Fruit fly (Drosophila melanogaster) whole organism, embryonic: ENCODE measurements around the gene Ir93a.

Source experiments
- BtbVII ChIP-seq: fragments of 200-800 bp; sonication (Bioruptor generic); optimal IDR thresholded peaks from 3 replicates; lab custom pipeline; 2017; ENCODE audit warnings: missing biosample characterization, mild to moderate bottlenecking, missing genetic modification characterization
- Bteb2 ChIP-seq: fragments of 200-800 bp; sonication (Bioruptor generic); optimal IDR thresholded peaks from 2 replicates; lab custom pipeline; 2016; ENCODE audit warnings: missing biosample characterization, missing genetic modification characterization
- CG10147 ChIP-seq: fragments of 200-800 bp; sonication (Bioruptor generic); optimal IDR thresholded peaks from 2 replicates; lab custom pipeline; 2019; ENCODE audit warnings: missing biosample characterization, mild to moderate bottlenecking, missing genetic modification characterization, moderate library complexity
- CG13624 ChIP-seq: fragments of 200-800 bp; sonication (Bioruptor generic); optimal IDR thresholded peaks from 2 replicates; lab custom pipeline; 2016; ENCODE audit warnings: missing biosample characterization, missing genetic modification characterization
- CG13894 ChIP-seq: fragments of 200-800 bp; sonication (Bioruptor generic); optimal IDR thresholded peaks from 3 replicates; lab custom pipeline; 2018; ENCODE audit warnings: missing biosample characterization, mild to moderate bottlenecking, missing genetic modification characterization, moderate library complexity
- CG14860 ChIP-seq: fragments of 200-800 bp; sonication (Bioruptor generic); IDR thresholded peaks from 3 replicates; pipeline ENCODE4 v1.3.6; 2022; ENCODE audit warnings: missing biosample characterization, missing genetic modification characterization; ENCODE audit not compliant: partially characterized antibody
- CG14965 ChIP-seq: fragments of 200-800 bp; sonication (Bioruptor generic); optimal IDR thresholded peaks from 2 replicates; lab custom pipeline; 2016; ENCODE audit warnings: missing biosample characterization, missing genetic modification characterization, borderline replicate concordance
- CG15601 ChIP-seq: fragments of 200-800 bp; sonication (Bioruptor generic); optimal IDR thresholded peaks from 3 replicates; lab custom pipeline; 2019; ENCODE audit warnings: missing biosample characterization, mild to moderate bottlenecking, missing genetic modification characterization, moderate library complexity
- CG15696 ChIP-seq: fragments of 200-800 bp; sonication (Bioruptor generic); optimal IDR thresholded peaks from 2 replicates; lab custom pipeline; 2019; ENCODE audit warnings: missing biosample characterization, mild to moderate bottlenecking, missing genetic modification characterization, moderate library complexity
- CG16815 ChIP-seq: fragments of 200-800 bp; sonication (Bioruptor generic); optimal IDR thresholded peaks from 3 replicates; lab custom pipeline; 2017; ENCODE audit warnings: missing biosample characterization, mild to moderate bottlenecking, missing genetic modification characterization
- CG17328 ChIP-seq: fragments of 200-800 bp; sonication (Bioruptor generic); IDR thresholded peaks from 2 replicates; pipeline ENCODE4 v1.3.6; 2022; ENCODE audit warnings: missing biosample characterization, missing genetic modification characterization
- CG17385 ChIP-seq: fragments of 200-800 bp; sonication (Bioruptor generic); optimal IDR thresholded peaks from 3 replicates; lab custom pipeline; 2018; ENCODE audit warnings: missing biosample characterization, mild to moderate bottlenecking, missing genetic modification characterization
- CG18599 ChIP-seq: fragments of 200-800 bp; sonication (Bioruptor generic); optimal IDR thresholded peaks from 3 replicates; lab custom pipeline; 2017; ENCODE audit warnings: missing biosample characterization, missing genetic modification characterization, mild to moderate bottlenecking, moderate library complexity, missing genetic modification reagents
- CG2120 ChIP-seq: fragments of 200-800 bp; sonication (Bioruptor generic); optimal IDR thresholded peaks from 3 replicates; lab custom pipeline; 2016; ENCODE audit warnings: missing biosample characterization, missing genetic modification characterization
- CG31365 ChIP-seq: fragments of 200-800 bp; sonication (Bioruptor generic); optimal IDR thresholded peaks from 2 replicates; lab custom pipeline; 2018; ENCODE audit warnings: missing biosample characterization, mild to moderate bottlenecking, missing genetic modification characterization
- CG32532 ChIP-seq: fragments of 200-800 bp; sonication (Bioruptor generic); IDR thresholded peaks from 2 replicates; pipeline ENCODE4 v1.3.6; 2022; ENCODE audit warnings: missing biosample characterization, missing genetic modification characterization
- CG4404 ChIP-seq: fragments of 200-800 bp; sonication (Bioruptor generic); IDR thresholded peaks from 2 replicates; pipeline ENCODE4 v1.3.6; 2022; ENCODE audit warnings: missing biosample characterization, missing genetic modification characterization
- CG6765 ChIP-seq: fragments of 200-800 bp; sonication (Bioruptor generic); optimal IDR thresholded peaks from 3 replicates; lab custom pipeline; 2017; ENCODE audit warnings: missing biosample characterization, mild to moderate bottlenecking, missing genetic modification characterization
- CG7745 ChIP-seq: fragments of 200-800 bp; sonication (Bioruptor generic); optimal IDR thresholded peaks from 2 replicates; lab custom pipeline; 2018; ENCODE audit warnings: missing biosample characterization, mild to moderate bottlenecking, missing genetic modification characterization, moderate library complexity
- CG7987 ChIP-seq: fragments of 200-800 bp; sonication (Bioruptor generic); optimal IDR thresholded peaks from 2 replicates; lab custom pipeline; 2018; ENCODE audit warnings: missing biosample characterization, mild to moderate bottlenecking, missing genetic modification characterization, moderate library complexity
- CG8089 ChIP-seq: fragments of 200-800 bp; sonication (Bioruptor generic); optimal IDR thresholded peaks from 3 replicates; lab custom pipeline; 2016; ENCODE audit warnings: missing biosample characterization, missing genetic modification characterization
- CG8478 ChIP-seq: fragments of >200 bp; optimal IDR thresholded peaks from 2 replicates; lab custom pipeline; 2018
- CG8924 ChIP-seq: fragments of 200-800 bp; optimal IDR thresholded peaks from 3 replicates; lab custom pipeline; 2019; ENCODE audit warnings: missing biosample characterization, mild to moderate bottlenecking, missing genetic modification characterization, moderate library complexity
- CG9932 ChIP-seq: fragments of 200-800 bp; sonication (Bioruptor generic); IDR thresholded peaks from 2 replicates; pipeline ENCODE4 v1.3.6; 2022; ENCODE audit warnings: missing biosample characterization, missing genetic modification characterization
- ERR ChIP-seq: fragments of 200-800 bp; sonication (Bioruptor generic); optimal IDR thresholded peaks from 2 replicates; lab custom pipeline; 2016; ENCODE audit warnings: missing biosample characterization, missing genetic modification characterization
- Hr78 ChIP-seq, 2 experiments: fragments of 200-800 bp in 1 of 2; fragments of >200 bp in 1 of 2; sonication (Bioruptor generic) in 1 of 2; optimal IDR thresholded peaks; 2 replicates each; lab custom pipeline; 2017 to 2019; ENCODE audit warnings: missing biosample characterization in 2 of 2, missing genetic modification characterization in 2 of 2, mild to moderate bottlenecking in 1 of 2, moderate library complexity in 1 of 2
- Lhr ChIP-seq: fragments of 200-800 bp; sonication (Bioruptor generic); optimal IDR thresholded peaks from 3 replicates; lab custom pipeline; 2017; ENCODE audit warnings: mild to moderate bottlenecking, missing biosample characterization, missing genetic modification reagents, missing genetic modification characterization
- MBD-R2 ChIP-seq: fragments of 200-800 bp; sonication (Bioruptor generic); IDR thresholded peaks from 2 replicates; pipeline ENCODE4 v1.3.6; 2022; ENCODE audit warnings: missing biosample characterization, missing genetic modification characterization
- Med ChIP-seq: fragments of 200-800 bp; sonication (Bioruptor generic); peaks from one replicate; lab custom pipeline; 2016; ENCODE audit warnings: missing biosample characterization, missing genetic modification characterization, mild to moderate bottlenecking, inconsistent platforms, moderate library complexity
- NFAT ChIP-seq: fragments of 200-800 bp; sonication (Bioruptor generic); IDR thresholded peaks from 2 replicates; pipeline ENCODE4 v1.3.6; 2022; ENCODE audit warnings: missing biosample characterization, missing genetic modification characterization
- Sox102F ChIP-seq: fragments of 200-800 bp; sonication (Bioruptor generic); optimal IDR thresholded peaks from 2 replicates; lab custom pipeline; 2018; ENCODE audit warnings: missing biosample characterization, mild to moderate bottlenecking, missing genetic modification characterization, moderate library complexity
- Sry-δ ChIP-seq: fragments of 200-800 bp; sonication (Bioruptor generic); optimal IDR thresholded peaks from 2 replicates; lab custom pipeline; 2016; ENCODE audit warnings: missing biosample characterization, missing genetic modification characterization
- TFAM ChIP-seq: fragments of 200-800 bp; sonication (Bioruptor generic); optimal IDR thresholded peaks from 2 replicates; lab custom pipeline; 2017; ENCODE audit warnings: missing biosample characterization, missing genetic modification characterization, inconsistent platforms
- cas ChIP-seq: fragments of 200-800 bp; sonication (Bioruptor generic); IDR thresholded peaks from 2 replicates; pipeline ENCODE4 v1.3.6; 2022; ENCODE audit warnings: missing biosample characterization, missing genetic modification characterization
- cwo ChIP-seq: fragments of 200-800 bp; sonication (Bioruptor generic); optimal IDR thresholded peaks from 3 replicates; lab custom pipeline; 2017; ENCODE audit warnings: missing biosample characterization, missing genetic modification characterization, mild to moderate bottlenecking, moderate library complexity, missing genetic modification reagents
- danr ChIP-seq: fragments of 200-800 bp; sonication (Bioruptor generic); IDR thresholded peaks from 2 replicates; pipeline ENCODE4 v1.3.6; 2022; ENCODE audit warnings: missing biosample characterization, missing genetic modification characterization
- exex ChIP-seq: fragments of 200-800 bp; sonication (Bioruptor generic); optimal IDR thresholded peaks from 4 replicates; lab custom pipeline; 2018; ENCODE audit warnings: missing biosample characterization, mild to moderate bottlenecking, missing genetic modification characterization, moderate library complexity
- fd96Cb ChIP-seq: fragments of 200-800 bp; sonication (Bioruptor generic); optimal IDR thresholded peaks from 2 replicates; lab custom pipeline; 2018; ENCODE audit warnings: missing biosample characterization, mild to moderate bottlenecking, missing genetic modification characterization, moderate library complexity
- knrl ChIP-seq: fragments of 200-800 bp; sonication (Bioruptor generic); IDR thresholded peaks from 3 replicates; pipeline ENCODE4 v1.3.6; 2022; ENCODE audit warnings: missing biosample characterization, missing genetic modification characterization; ENCODE audit not compliant: partially characterized antibody
- lbe ChIP-seq: fragments of 200-800 bp; sonication (Bioruptor generic); optimal IDR thresholded peaks from 2 replicates; lab custom pipeline; 2016; ENCODE audit warnings: missing biosample characterization, mild to moderate bottlenecking, missing genetic modification characterization
- lov ChIP-seq, 2 experiments: fragments of 200-800 bp in 1 of 2; fragments of >200 bp in 1 of 2; sonication (Bioruptor generic) in 1 of 2; IDR thresholded peaks in 1 of 2; optimal IDR thresholded peaks in 1 of 2; 2 replicates in 1 of 2; 3 replicates in 1 of 2; pipeline versions ENCODE4 v1.3.6 to Lab custom; 2017 to 2022; ENCODE audit warnings: missing biosample characterization in 1 of 2, missing genetic modification characterization in 1 of 2
- maf-S ChIP-seq: fragments of 200-800 bp; sonication (Bioruptor generic); optimal IDR thresholded peaks from 2 replicates; lab custom pipeline; 2016; ENCODE audit warnings: missing biosample characterization, missing genetic modification characterization
- mirr ChIP-seq: fragments of 200-800 bp; sonication (Bioruptor generic); optimal IDR thresholded peaks from 3 replicates; lab custom pipeline; 2018; ENCODE audit warnings: missing biosample characterization, mild to moderate bottlenecking, missing genetic modification characterization
- oc ChIP-seq: fragments of 200-800 bp; sonication (Bioruptor generic); optimal IDR thresholded peaks from 2 replicates; lab custom pipeline; 2018; ENCODE audit warnings: missing biosample characterization, mild to moderate bottlenecking, missing genetic modification characterization, moderate library complexity
- pnt ChIP-seq: fragments of 200-800 bp; sonication (Bioruptor generic); optimal IDR thresholded peaks from 3 replicates; lab custom pipeline; 2016; ENCODE audit warnings: missing biosample characterization, missing genetic modification characterization
- pzg ChIP-seq: fragments of 200-800 bp; sonication (Bioruptor generic); optimal IDR thresholded peaks from 3 replicates; lab custom pipeline; 2018; ENCODE audit warnings: missing biosample characterization, mild to moderate bottlenecking, missing genetic modification characterization, moderate library complexity
- repo ChIP-seq: fragments of 200-800 bp; sonication (Bioruptor generic); optimal IDR thresholded peaks from 2 replicates; lab custom pipeline; 2016; ENCODE audit warnings: missing biosample characterization, missing genetic modification characterization
- seq ChIP-seq: fragments of 200-800 bp; sonication (Bioruptor generic); IDR thresholded peaks from 2 replicates; pipeline ENCODE4 v1.3.6; 2022; ENCODE audit warnings: missing biosample characterization, missing genetic modification characterization
- sima ChIP-seq: fragments of 200-800 bp; sonication (Bioruptor generic); optimal IDR thresholded peaks from 2 replicates; lab custom pipeline; 2016; ENCODE audit warnings: missing biosample characterization, missing genetic modification characterization
- sug ChIP-seq: fragments of 200-800 bp; optimal IDR thresholded peaks from 2 replicates; lab custom pipeline; 2019; ENCODE audit warnings: missing biosample characterization, mild to moderate bottlenecking, missing genetic modification characterization, moderate library complexity
- wdn ChIP-seq: fragments of 200-800 bp; sonication (Bioruptor generic); IDR thresholded peaks from 2 replicates; pipeline ENCODE4 v1.3.6; 2022; ENCODE audit warnings: missing biosample characterization, missing genetic modification characterization

Gene Ir93a

DNA sequence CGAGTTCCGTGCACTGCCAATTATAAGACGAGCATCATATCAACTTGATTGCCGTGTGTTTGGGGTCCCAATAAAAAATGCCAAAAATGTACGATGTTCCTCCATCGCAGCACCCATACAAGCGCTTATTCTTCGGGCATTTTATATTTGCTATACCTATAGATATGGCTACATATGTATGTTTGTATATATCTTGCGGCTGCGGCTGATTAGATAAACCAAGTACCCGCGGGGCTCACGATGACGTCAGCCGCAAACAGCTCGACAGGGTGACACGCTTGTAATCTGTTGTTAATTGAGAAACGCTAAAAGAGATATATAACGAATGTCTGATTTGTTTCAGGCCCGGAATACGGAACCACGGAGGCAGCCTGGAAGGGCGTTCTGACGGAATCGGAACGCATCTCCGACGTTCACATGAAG lies 22.5 kb downstream of the Ir93a start (continued):
- TF ChIP-seq maf-S (GFP tag; lab: Kevin White, UChicago) (no peak), seq (GFP tag; lab: Robert Waterston, UW) (no peak), lov (optimal IDR thresholded peaks at IDR 0.05; lab: Kevin White, UChicago) (no peak), lov (GFP tag; IDR thresholded peaks at IDR 0.05; lab: Robert Waterston, UW) (no peak), Med (peak; percentile 61), lbe (GFP tag; lab: Kevin White, UChicago) (no peak), CG13894 (peak; percentile 82), CG4404 (GFP tag; lab: Robert Waterston, UW) (no peak), CG16815 (GFP tag; lab: Kevin White, UChicago) (no peak), CG17328 (no peak), CG10147 (GFP tag; lab: Kevin White, UChicago) (no peak), repo (no peak), BtbVII (GFP tag; lab: Kevin White, UChicago) (peak; percentile 57), CG8924 (tag; lab: Kevin White, UChicago) (no peak), oc (tag; lab: Kevin White, UChicago) (no peak), MBD-R2 (GFP tag; lab: Robert Waterston, UW) (no peak), cas (GFP tag; lab: Robert Waterston, UW) (no peak), CG8478 (lab: Kevin White, UChicago) (no peak), Sry-δ (GFP tag; lab: Kevin White, UChicago) (no peak), CG2120 (peak; percentile 21), CG15601 (tag; lab: Kevin White, UChicago) (no peak), CG9932 (GFP tag; lab: Robert Waterston, UW) (peak; percentile 22; the same call in 1 of the 2 replicates), CG17385 (GFP tag; lab: Kevin White, UChicago) (no peak), cwo (GFP tag; lab: Kevin White, UChicago) (no peak), knrl (no peak), pzg (GFP tag; lab: Kevin White, UChicago) (no peak), CG13624 (no peak), CG18599 (GFP tag; lab: Kevin White, UChicago) (peak; percentile 14), CG6765 (GFP tag; lab: Kevin White, UChicago) (no peak), sug (peak; percentile 49), danr (GFP tag; lab: Robert Waterston, UW) (no peak), sima (no peak), wdn (GFP tag; lab: Robert Waterston, UW) (0 out of 2 replicates have a peak, but pooled peaks have one; percentile 19), Lhr (GFP tag; lab: Kevin White, UChicago) (no peak), Sox102F (GFP tag; lab: Kevin White, UChicago) (no peak), ERR (GFP tag; lab: Kevin White, UChicago) (no peak), Hr78 (GFP tag; optimal IDR thresholded peaks at IDR 0.05; lab: Kevin White, UChicago) (no peak), CG14965 (GFP tag; lab: Kevin White, UChicago) (no peak), Bteb2 (GFP tag; lab: Kevin White, UChicago) (no peak), CG7987 (GFP tag; lab: Kevin White, UChicago) (no peak), TFAM (GFP tag; lab: Kevin White, UChicago) (no peak), CG15696 (no peak), CG14860 (GFP tag; lab: Robert Waterston, UW) (no peak), exex (tag; lab: Kevin White, UChicago) (peak; percentile 98), CG32532 (GFP tag; lab: Robert Waterston, UW) (no peak), mirr (peak; percentile 92), CG8089 (GFP tag; lab: Kevin White, UChicago) (no peak), pnt (GFP tag; lab: Kevin White, UChicago) (no peak), NFAT (GFP tag; lab: Robert Waterston, UW) (no peak), CG31365 (peak; percentile 13), CG7745 (tag; lab: Kevin White, UChicago) (no peak), fd96Cb (tag; lab: Kevin White, UChicago) (no peak)
